Worm (Caenorhabditis elegans): Measurements from ENCODE around the gene C39E9.8.

DNA sequence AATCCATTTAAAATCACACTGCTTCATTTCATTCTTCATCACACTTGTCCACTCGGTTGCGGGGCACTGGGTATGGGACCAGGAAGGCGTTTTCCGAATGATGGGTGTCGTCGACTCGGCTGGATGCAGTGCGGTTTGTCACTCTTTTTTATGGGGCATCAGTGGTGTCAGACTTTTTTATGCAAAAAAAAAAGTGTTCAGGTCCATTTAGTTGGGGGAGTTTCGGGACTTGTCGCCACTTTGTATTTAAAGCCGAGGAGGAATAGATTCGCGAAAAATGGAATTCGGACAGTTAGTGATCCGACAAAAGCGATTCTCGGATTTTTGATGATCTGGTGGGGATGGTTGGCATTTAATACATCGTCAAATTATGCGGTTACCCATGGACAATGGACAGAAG lies 34.3 kb upstream of the C39E9.8 start:
- TF ChIP-seq egl-13 (tag; optimal IDR thresholded peaks at IDR 0.05): no peak
- no peak for TF ChIP-seq nhr-12 (tag; optimal IDR thresholded peaks at IDR 0.05)
- TF ChIP-seq F16B12.6 (tag; optimal IDR thresholded peaks at IDR 0.05): no peak
- TF ChIP-seq dpl-1 (GFP tag; optimal IDR thresholded peaks at IDR 0.05): no peak
- no peak for TF ChIP-seq snu-23 (GFP tag; optimal IDR thresholded peaks at IDR 0.05)

All from whole organism, L1 larva.